Worm (Caenorhabditis elegans) whole organism, L2 larva: ENCODE measurements around the gene myo-2.

ENCODE experiments used
- F13H6.1 ChIP-seq: sonication (generic microtip); optimal IDR thresholded peaks from 2 replicates; lab custom pipeline; 2016; ENCODE audit warnings: missing genetic modification characterization, missing compliant biosample characterization
- ZK546.5 ChIP-seq: sonication (generic microtip); optimal IDR thresholded peaks from 2 replicates; lab custom pipeline; 2017; ENCODE audit warnings: missing biosample characterization, missing genetic modification characterization
- ama-1 ChIP-seq: fragments of 150-350 bp; optimal IDR thresholded peaks from 2 replicates; lab custom pipeline; 2018; ENCODE audit warnings: inconsistent platforms
- blmp-1 ChIP-seq: sonication (generic microtip); optimal IDR thresholded peaks from 2 replicates; lab custom pipeline; 2017; ENCODE audit warnings: missing genetic modification characterization, mild to moderate bottlenecking, missing compliant biosample characterization, antibody characterized with exemption, moderate library complexity; ENCODE audit not compliant: insufficient read depth
- egl-27 ChIP-seq: sonication (generic microtip); optimal IDR thresholded peaks from 3 replicates; lab custom pipeline; 2017; ENCODE audit warnings: missing biosample characterization, missing genetic modification reagents, missing genetic modification characterization
- lsy-2 ChIP-seq, 2 experiments: fragments of 150-350 bp in 1 of 2; sonication (generic microtip) in 1 of 2; optimal IDR thresholded peaks; 2 replicates each; lab custom pipeline; 2014 to 2017; ENCODE audit warnings: missing biosample characterization in 2 of 2, missing genetic modification characterization in 2 of 2
- nhr-237 ChIP-seq: fragments of 150-350 bp; optimal IDR thresholded peaks from 2 replicates; lab custom pipeline; 2014; ENCODE audit warnings: missing biosample characterization, missing genetic modification characterization
- nhr-77 ChIP-seq: fragments of 150-350 bp; optimal IDR thresholded peaks from 2 replicates; lab custom pipeline; 2014; ENCODE audit warnings: missing biosample characterization, missing genetic modification characterization
- skn-1 ChIP-seq: sonication (generic microtip); optimal IDR thresholded peaks from 2 replicates; lab custom pipeline; 2017; ENCODE audit warnings: missing biosample characterization, missing genetic modification characterization
- snpc-4 ChIP-seq: fragments of 150-350 bp; optimal IDR thresholded peaks from 2 replicates; lab custom pipeline; 2014; ENCODE audit warnings: missing biosample characterization, missing genetic modification characterization
- unc-62 ChIP-seq: fragments of 150-350 bp; optimal IDR thresholded peaks from 2 replicates; lab custom pipeline; 2014; ENCODE audit warnings: missing biosample characterization, missing genetic modification reagents, missing genetic modification characterization
- ztf-1 ChIP-seq: fragments of 200-800 bp; sonication (Bioruptor generic); conservative IDR thresholded peaks from 2 replicates; pipeline ENCODE4 v1.3.6; 2022; ENCODE audit warnings: missing genetic modification characterization, missing compliant biosample characterization
- ztf-11 ChIP-seq: sonication (generic microtip); optimal IDR thresholded peaks from 2 replicates; lab custom pipeline; 2017; ENCODE audit warnings: missing biosample characterization, missing genetic modification characterization

- TF ChIP-seq F13H6.1 (tag; lab: Kevin White, UChicago) (no peak), egl-27 (tag; lab: Kevin White, UChicago) (no peak), ZK546.5 (tag; lab: Kevin White, UChicago) (no peak), snpc-4 (tag; lab: Kevin White, UChicago) (no peak), nhr-237 (no peak), skn-1 (tag; lab: Kevin White, UChicago) (no peak), blmp-1 (tag; lab: Kevin White, UChicago) (no peak), unc-62 (GFP tag; lab: Kevin White, UChicago) (no peak), ztf-1 (no peak), lsy-2 (tag; optimal IDR thresholded peaks at IDR 0.05; lab: Kevin White, UChicago) (no peak), ztf-11 (tag; lab: Kevin White, UChicago) (no peak), ama-1 (no peak), nhr-77 (no peak)
Measured at ce11 chrX:12518469-12518868, 50.6 kb downstream of the myo-2 start.
